Worm (Caenorhabditis elegans) whole organism, mixed stage, embryonic: Measurements from ENCODE around the gene sre-2.

ENCODE experiments used
- ceh-83 ChIP-seq: fragments of 200-800 bp; sonication (Bioruptor generic); optimal IDR thresholded peaks from 2 replicates; lab custom pipeline; 2018; ENCODE audit warnings: mild to moderate bottlenecking, missing genetic modification characterization, missing compliant biosample characterization
- ces-1 ChIP-seq: fragments of 150-350 bp; optimal IDR thresholded peaks from 2 replicates; lab custom pipeline; 2014; ENCODE audit warnings: missing biosample characterization, missing genetic modification reagents, missing genetic modification characterization
- nhr-28 ChIP-seq: fragments of 150-350 bp; optimal IDR thresholded peaks from 2 replicates; lab custom pipeline; 2014; ENCODE audit warnings: missing biosample characterization, missing genetic modification characterization
- nhr-76 ChIP-seq: sonication (generic microtip); optimal IDR thresholded peaks from 2 replicates; lab custom pipeline; 2017; ENCODE audit warnings: missing biosample characterization, missing genetic modification characterization
- sem-2 ChIP-seq: fragments of 200-800 bp; sonication (Bioruptor generic); optimal IDR thresholded peaks from 2 replicates; lab custom pipeline; 2018; ENCODE audit warnings: mild to moderate bottlenecking, missing genetic modification characterization, missing compliant biosample characterization
- unc-39 ChIP-seq: fragments of 150-350 bp; optimal IDR thresholded peaks from 2 replicates; lab custom pipeline; 2014; ENCODE audit warnings: missing biosample characterization, missing genetic modification characterization
- unc-62 ChIP-seq: fragments of 150-350 bp; optimal IDR thresholded peaks from 2 replicates; lab custom pipeline; 2014; ENCODE audit warnings: missing biosample characterization, missing genetic modification reagents, missing genetic modification characterization
- ztf-11 ChIP-seq: fragments of 150-350 bp; optimal IDR thresholded peaks from 2 replicates; lab custom pipeline; 2014; ENCODE audit warnings: missing biosample characterization, missing genetic modification characterization

- TF ChIP-seq nhr-76 (tag; lab: Kevin White, UChicago), result no peak
- no peak for TF ChIP-seq sem-2 (GFP tag; lab: Kevin White, UChicago)
- TF ChIP-seq nhr-28 (tag; lab: Kevin White, UChicago), result no peak
- TF ChIP-seq ces-1 (GFP tag; lab: Kevin White, UChicago), result no peak
- TF ChIP-seq ztf-11 (tag; lab: Kevin White, UChicago), result no peak
- TF ChIP-seq unc-39 (tag; lab: Kevin White, UChicago), result no peak
- TF ChIP-seq unc-62 (GFP tag; lab: Kevin White, UChicago), result no peak
- no peak for TF ChIP-seq ceh-83
These were observed 42.4 kb downstream of the sre-2 start for ce11 chrII:8059532-8059931.
